Fruit fly (Drosophila melanogaster) whole organism, embryonic: ENCODE measurements around the gene Nepl12.
A peak's percentile ranks its signal among the peaks of the same experiment; 100 is the strongest.

Experiments
- Asciz ChIP-seq: fragments of 200-800 bp; sonication (Bioruptor generic); optimal IDR thresholded peaks from 2 replicates; lab custom pipeline; 2017; ENCODE audit warnings: missing biosample characterization, mild to moderate bottlenecking, missing genetic modification characterization, missing genetic modification reagents
- CG10431 ChIP-seq: fragments of 200-800 bp; sonication (Bioruptor generic); optimal IDR thresholded peaks from 3 replicates; lab custom pipeline; 2018; ENCODE audit warnings: missing biosample characterization, mild to moderate bottlenecking, missing genetic modification characterization
- CG10543 ChIP-seq: fragments of 200-800 bp; sonication (Bioruptor generic); optimal IDR thresholded peaks from 3 replicates; lab custom pipeline; 2017; ENCODE audit warnings: missing biosample characterization, mild to moderate bottlenecking, missing genetic modification characterization, moderate library complexity
- CG11398 ChIP-seq: fragments of 200-800 bp; sonication (Bioruptor generic); optimal IDR thresholded peaks from 2 replicates; lab custom pipeline; 2016; ENCODE audit warnings: missing biosample characterization, missing genetic modification characterization
- CG11504 ChIP-seq: fragments of 200-800 bp; sonication (Bioruptor generic); optimal IDR thresholded peaks from 3 replicates; lab custom pipeline; 2019; ENCODE audit warnings: missing biosample characterization, mild to moderate bottlenecking, missing genetic modification characterization, moderate library complexity
- CG11695 ChIP-seq: fragments of 200-800 bp; sonication (Bioruptor generic); IDR thresholded peaks from 3 replicates; pipeline ENCODE4 v1.3.6; 2022; ENCODE audit warnings: missing biosample characterization, missing genetic modification characterization
- CG12104 ChIP-seq: fragments of 200-800 bp; sonication (Bioruptor generic); optimal IDR thresholded peaks from 3 replicates; lab custom pipeline; 2016; ENCODE audit warnings: missing biosample characterization, missing genetic modification characterization
- CG14441 ChIP-seq: fragments of 200-800 bp; sonication (Bioruptor generic); IDR thresholded peaks from 2 replicates; pipeline ENCODE4 v1.3.6; 2022; ENCODE audit warnings: missing biosample characterization, missing genetic modification characterization
- CG16863 ChIP-seq: fragments of 200-800 bp; sonication (Bioruptor generic); optimal IDR thresholded peaks from 3 replicates; lab custom pipeline; 2016; ENCODE audit warnings: missing biosample characterization, missing genetic modification characterization
- CG18476 ChIP-seq: fragments of 200-800 bp; sonication (Bioruptor generic); optimal IDR thresholded peaks from 2 replicates; lab custom pipeline; 2016; ENCODE audit warnings: missing biosample characterization, mild to moderate bottlenecking, missing genetic modification characterization
- CG2678 ChIP-seq: fragments of 200-800 bp; sonication (Bioruptor generic); optimal IDR thresholded peaks from 3 replicates; lab custom pipeline; 2019; ENCODE audit warnings: missing biosample characterization, mild to moderate bottlenecking, missing genetic modification characterization, moderate library complexity
- CG34376 ChIP-seq: fragments of 200-800 bp; sonication (Bioruptor generic); optimal IDR thresholded peaks from 2 replicates; lab custom pipeline; 2018; ENCODE audit warnings: missing biosample characterization, mild to moderate bottlenecking, missing genetic modification characterization
- CG3838 ChIP-seq: fragments of 200-800 bp; sonication (Bioruptor generic); optimal IDR thresholded peaks from 3 replicates; lab custom pipeline; 2016; ENCODE audit warnings: missing biosample characterization, missing genetic modification characterization
- CG4854 ChIP-seq: fragments of 200-800 bp; sonication (Bioruptor generic); optimal IDR thresholded peaks from 2 replicates; lab custom pipeline; 2016; ENCODE audit warnings: missing biosample characterization, missing genetic modification characterization, inconsistent platforms
- CG6765 ChIP-seq: fragments of 200-800 bp; sonication (Bioruptor generic); optimal IDR thresholded peaks from 3 replicates; lab custom pipeline; 2017; ENCODE audit warnings: missing biosample characterization, mild to moderate bottlenecking, missing genetic modification characterization
- CG6854 ChIP-seq: fragments of 200-800 bp; sonication (Bioruptor generic); optimal IDR thresholded peaks from 3 replicates; lab custom pipeline; 2017; ENCODE audit warnings: missing biosample characterization, mild to moderate bottlenecking, missing genetic modification characterization
- CG9876 ChIP-seq: fragments of 200-800 bp; sonication (Bioruptor generic); optimal IDR thresholded peaks from 2 replicates; lab custom pipeline; 2016; ENCODE audit warnings: missing biosample characterization, missing genetic modification characterization
- CG9932 ChIP-seq: fragments of 200-800 bp; sonication (Bioruptor generic); IDR thresholded peaks from 2 replicates; pipeline ENCODE4 v1.3.6; 2022; ENCODE audit warnings: missing biosample characterization, missing genetic modification characterization
- CrebB ChIP-seq: fragments of 200-800 bp; sonication (Bioruptor generic); optimal IDR thresholded peaks from 3 replicates; lab custom pipeline; 2018; ENCODE audit warnings: missing biosample characterization, mild to moderate bottlenecking, missing genetic modification characterization
- Dad ChIP-seq: fragments of 200-800 bp; sonication (Bioruptor generic); optimal IDR thresholded peaks from 3 replicates; lab custom pipeline; 2016; ENCODE audit warnings: missing biosample characterization, missing genetic modification characterization
- Doc2 ChIP-seq: fragments of 200-800 bp; sonication (Bioruptor generic); IDR thresholded peaks from 2 replicates; pipeline ENCODE4 v1.3.6; 2022; ENCODE audit warnings: missing biosample characterization, missing genetic modification characterization
- Fer1 ChIP-seq: fragments of 200-800 bp; sonication (Bioruptor generic); optimal IDR thresholded peaks from 2 replicates; lab custom pipeline; 2017; ENCODE audit warnings: missing biosample characterization, mild to moderate bottlenecking, missing genetic modification characterization
- GATAe ChIP-seq: fragments of 200-800 bp; sonication (Bioruptor generic); conservative IDR thresholded peaks from 2 replicates; pipeline ENCODE4 v1.3.6; 2022; ENCODE audit warnings: missing biosample characterization, missing genetic modification characterization
- Hr51 ChIP-seq, 2 experiments: fragments of 200-800 bp; sonication (Bioruptor generic); optimal IDR thresholded peaks; 2 replicates in 1 of 2; 3 replicates in 1 of 2; lab custom pipeline; 2016 to 2018; ENCODE audit warnings: missing biosample characterization in 2 of 2, missing genetic modification characterization in 2 of 2, mild to moderate bottlenecking in 1 of 2, moderate library complexity in 1 of 2
- Hsf ChIP-seq: fragments of 200-800 bp; sonication (Bioruptor generic); optimal IDR thresholded peaks from 3 replicates; lab custom pipeline; 2016; ENCODE audit warnings: missing biosample characterization, missing genetic modification characterization
- Lhr ChIP-seq: fragments of 200-800 bp; sonication (Bioruptor generic); optimal IDR thresholded peaks from 3 replicates; lab custom pipeline; 2017; ENCODE audit warnings: mild to moderate bottlenecking, missing biosample characterization, missing genetic modification reagents, missing genetic modification characterization
- MTF-1 ChIP-seq: fragments of 200-800 bp; sonication (Bioruptor generic); optimal IDR thresholded peaks from 2 replicates; lab custom pipeline; 2018; ENCODE audit warnings: missing biosample characterization, mild to moderate bottlenecking, missing genetic modification characterization, borderline replicate concordance
- Med ChIP-seq: fragments of 200-800 bp; sonication (Bioruptor generic); peaks from one replicate; lab custom pipeline; 2016; ENCODE audit warnings: missing biosample characterization, missing genetic modification characterization, mild to moderate bottlenecking, inconsistent platforms, moderate library complexity
- Six4 ChIP-seq: fragments of 200-800 bp; sonication (Bioruptor generic); optimal IDR thresholded peaks from 2 replicates; lab custom pipeline; 2016; ENCODE audit warnings: missing biosample characterization, missing genetic modification characterization
- Ssrp ChIP-seq: fragments of 200-800 bp; sonication (Bioruptor generic); optimal IDR thresholded peaks from 2 replicates; lab custom pipeline; 2018; ENCODE audit warnings: missing biosample characterization, mild to moderate bottlenecking, missing genetic modification characterization, moderate library complexity
- TFAM ChIP-seq: fragments of 200-800 bp; sonication (Bioruptor generic); optimal IDR thresholded peaks from 2 replicates; lab custom pipeline; 2017; ENCODE audit warnings: missing biosample characterization, missing genetic modification characterization, inconsistent platforms
- al ChIP-seq: fragments of 200-800 bp; sonication (Bioruptor generic); IDR thresholded peaks from 2 replicates; pipeline ENCODE4 v1.3.6; 2022; ENCODE audit warnings: missing biosample characterization, missing genetic modification characterization
- ato ChIP-seq: fragments of 200-800 bp; sonication (Bioruptor generic); IDR thresholded peaks from 2 replicates; pipeline ENCODE4 v1.3.6; 2022; ENCODE audit warnings: missing biosample characterization, missing genetic modification characterization; ENCODE audit not compliant: partially characterized antibody
- cwo ChIP-seq: fragments of 200-800 bp; sonication (Bioruptor generic); optimal IDR thresholded peaks from 3 replicates; lab custom pipeline; 2017; ENCODE audit warnings: missing biosample characterization, missing genetic modification characterization, mild to moderate bottlenecking, moderate library complexity, missing genetic modification reagents
- dysf ChIP-seq: fragments of 200-800 bp; sonication (Bioruptor generic); IDR thresholded peaks from 3 replicates; pipeline ENCODE4 v1.3.6; 2022; ENCODE audit warnings: missing biosample characterization, missing genetic modification characterization
- exex ChIP-seq: fragments of 200-800 bp; sonication (Bioruptor generic); optimal IDR thresholded peaks from 4 replicates; lab custom pipeline; 2018; ENCODE audit warnings: missing biosample characterization, mild to moderate bottlenecking, missing genetic modification characterization, moderate library complexity
- hbn ChIP-seq: fragments of 200-800 bp; sonication (Bioruptor generic); IDR thresholded peaks from 2 replicates; pipeline ENCODE4 v1.3.6; 2022; ENCODE audit warnings: missing biosample characterization, missing genetic modification characterization; ENCODE audit not compliant: partially characterized antibody
- knrl ChIP-seq: fragments of 200-800 bp; sonication (Bioruptor generic); IDR thresholded peaks from 3 replicates; pipeline ENCODE4 v1.3.6; 2022; ENCODE audit warnings: missing biosample characterization, missing genetic modification characterization; ENCODE audit not compliant: partially characterized antibody
- mirr ChIP-seq: fragments of 200-800 bp; sonication (Bioruptor generic); optimal IDR thresholded peaks from 3 replicates; lab custom pipeline; 2018; ENCODE audit warnings: missing biosample characterization, mild to moderate bottlenecking, missing genetic modification characterization
- prd ChIP-seq, 3 experiments: fragments of >200 bp in 2 of 3; fragments of 200-800 bp in 1 of 3; sonication (Bioruptor generic) in 1 of 3; optimal IDR thresholded peaks in 2 of 3; IDR thresholded peaks in 1 of 3; 2 replicates in 2 of 3; 3 replicates in 1 of 3; pipeline versions ENCODE4 v1.3.6 to Lab custom; 2017 to 2022; ENCODE audit warnings: missing biosample characterization in 1 of 3, missing genetic modification characterization in 1 of 3
- psq ChIP-seq: fragments of 200-800 bp; sonication (Bioruptor generic); optimal IDR thresholded peaks from 2 replicates; lab custom pipeline; 2017; ENCODE audit warnings: missing biosample characterization, missing genetic modification characterization
- sd ChIP-seq: fragments of 200-800 bp; sonication (Bioruptor generic); optimal IDR thresholded peaks from 3 replicates; lab custom pipeline; 2018; ENCODE audit warnings: missing biosample characterization, mild to moderate bottlenecking, missing genetic modification characterization, moderate library complexity
- sens ChIP-seq: fragments of 200-800 bp; sonication (Bioruptor generic); peaks from one replicate; lab custom pipeline; 2016; ENCODE audit warnings: missing biosample characterization, missing genetic modification characterization
- slou ChIP-seq: fragments of 200-800 bp; sonication (Bioruptor generic); optimal IDR thresholded peaks from 3 replicates; lab custom pipeline; 2016; ENCODE audit warnings: missing biosample characterization, missing genetic modification characterization
- sna ChIP-seq: fragments of 200-800 bp; sonication (Bioruptor generic); IDR thresholded peaks from 2 replicates; pipeline ENCODE4 v1.3.6; 2022; ENCODE audit warnings: missing biosample characterization, missing genetic modification characterization; ENCODE audit not compliant: partially characterized antibody
- stwl ChIP-seq: fragments of 200-800 bp; sonication (Bioruptor generic); optimal IDR thresholded peaks from 3 replicates; lab custom pipeline; 2018; ENCODE audit warnings: missing biosample characterization, mild to moderate bottlenecking, missing genetic modification characterization, moderate library complexity
- sug ChIP-seq: fragments of 200-800 bp; optimal IDR thresholded peaks from 2 replicates; lab custom pipeline; 2019; ENCODE audit warnings: missing biosample characterization, mild to moderate bottlenecking, missing genetic modification characterization, moderate library complexity
- ttk ChIP-seq: fragments of 200-800 bp; sonication (Bioruptor generic); IDR thresholded peaks from 2 replicates; pipeline ENCODE4 v2.1.2; 2022; ENCODE audit warnings: missing biosample characterization, missing genetic modification characterization

The Nepl12 gene

DNA sequence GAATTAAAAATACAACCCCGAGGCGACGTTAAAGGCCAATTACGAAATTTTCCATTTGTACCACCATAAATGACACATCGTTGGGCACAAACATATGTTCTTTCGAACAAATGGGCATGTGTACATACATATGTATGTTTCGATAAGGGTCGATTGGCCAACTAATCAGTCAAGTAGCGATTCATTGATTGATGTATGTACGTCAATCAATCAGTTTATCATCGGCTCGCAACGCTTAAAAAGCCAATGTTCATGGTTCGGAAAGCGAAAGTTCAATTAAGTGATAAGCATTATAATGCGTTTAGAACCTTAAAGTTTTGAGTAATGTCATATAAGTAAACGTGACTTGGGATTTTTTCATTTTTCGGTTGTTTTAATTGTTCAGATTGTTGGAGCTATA lies 30.7 kb upstream of the Nepl12 start (continued):
- TF ChIP-seq Six4 (GFP tag; lab: Kevin White, UChicago) (no peak), CG6854 (GFP tag; lab: Kevin White, UChicago) (no peak), CG34376 (GFP tag; lab: Kevin White, UChicago) (peak; percentile 11), exex (peak; percentile 84), hbn (GFP tag; lab: Robert Waterston, UW) (no peak), CrebB (no peak), CG11504 (no peak), CG11398 (no peak), slou (no peak), ttk (GFP tag; lab: Robert Waterston, UW) (no peak)

DNA sequence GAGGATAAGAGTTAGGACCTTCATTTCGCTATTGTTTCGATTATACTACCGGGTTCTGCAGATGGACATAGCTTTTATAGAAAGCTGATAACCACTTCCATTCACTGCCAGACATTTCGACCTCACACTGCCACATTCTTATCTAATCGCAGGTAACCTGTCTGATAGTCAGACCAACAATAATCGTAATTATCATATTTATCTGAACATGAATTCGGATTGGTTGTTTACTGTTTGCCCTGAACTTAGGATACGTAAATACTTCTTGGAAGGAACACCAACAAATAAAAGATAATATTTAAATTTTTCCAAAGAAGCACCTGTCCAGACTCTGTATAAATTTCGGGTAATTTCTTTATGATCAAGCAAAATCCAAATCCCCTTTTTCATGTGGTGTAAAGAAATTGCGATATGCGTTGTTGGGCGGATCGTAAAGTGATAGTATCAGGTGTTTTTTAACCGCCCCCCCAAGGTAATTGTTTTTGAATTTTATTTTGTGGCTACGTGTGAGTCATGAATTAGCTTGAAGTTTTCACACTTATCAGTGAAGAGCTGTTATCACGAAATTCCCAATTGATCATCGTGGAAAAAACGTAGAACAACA lies 29.1 kb upstream of the Nepl12 start, which contains the start of gene Fst:
Gene Fst, minus strand, starts transcription at position 51 of the 604 bp plus-strand sequence.
- TF ChIP-seq CG14441 (GFP tag; lab: Robert Waterston, UW) (no peak), cwo (GFP tag; lab: Kevin White, UChicago) (peak; percentile 9), Med (GFP tag; lab: Kevin White, UChicago) (peak; percentile 25), MTF-1 (GFP tag; lab: Kevin White, UChicago) (no peak), Hr51 (GFP tag; optimal IDR thresholded peaks at IDR 0.05; lab: Kevin White, UChicago) (no peak), CG16863 (GFP tag; lab: Kevin White, UChicago) (no peak), CG6765 (GFP tag; lab: Kevin White, UChicago) (peak; percentile 60), psq (GFP tag; lab: Kevin White, UChicago) (no peak), Fer1 (GFP tag; lab: Kevin White, UChicago) (no peak), sug (tag; lab: Kevin White, UChicago) (peak; percentile 68), CG18476 (GFP tag; lab: Kevin White, UChicago) (no peak), CG12104 (GFP tag; lab: Kevin White, UChicago) (no peak), sd (tag; lab: Kevin White, UChicago) (peak; percentile 91), CG9876 (no peak), knrl (no peak), prd (optimal IDR thresholded peaks at IDR 0.05; lab: Kevin White, UChicago) (no peak), prd (GFP tag; IDR thresholded peaks at IDR 0.05; lab: Robert Waterston, UW) (no peak), CG3838 (GFP tag; lab: Kevin White, UChicago) (no peak), dysf (no peak), Doc2 (GFP tag; lab: Robert Waterston, UW) (no peak), stwl (no peak), CG11504 (no peak), al (GFP tag; lab: Robert Waterston, UW) (no peak), CG10543 (GFP tag; lab: Kevin White, UChicago) (peak; percentile 15), Dad (GFP tag; lab: Kevin White, UChicago) (no peak), Asciz (GFP tag; lab: Kevin White, UChicago) (no peak), Hsf (GFP tag; lab: Kevin White, UChicago) (no peak), TFAM (GFP tag; lab: Kevin White, UChicago) (no peak), ato (GFP tag; lab: Robert Waterston, UW) (no peak), exex (peak; percentile 90), CG11695 (no peak), CG34376 (GFP tag; lab: Kevin White, UChicago) (peak; percentile 88), sna (GFP tag; lab: Robert Waterston, UW) (no peak), CG9932 (no peak), sens (peak; percentile 49), GATAe (GFP tag; lab: Robert Waterston, UW) (peak; percentile 62), CG2678 (peak; percentile 25), Lhr (GFP tag; lab: Kevin White, UChicago) (no peak), CG4854 (no peak), CG10431 (GFP tag; lab: Kevin White, UChicago) (no peak), mirr (peak; percentile 73), Ssrp (tag; lab: Kevin White, UChicago) (no peak)
